Fruit fly (Drosophila melanogaster): ENCODE measurements around the gene GstT3.
A peak's percentile ranks its signal among the peaks of the same experiment; 100 is the strongest.

Gene GstT3

DNA sequence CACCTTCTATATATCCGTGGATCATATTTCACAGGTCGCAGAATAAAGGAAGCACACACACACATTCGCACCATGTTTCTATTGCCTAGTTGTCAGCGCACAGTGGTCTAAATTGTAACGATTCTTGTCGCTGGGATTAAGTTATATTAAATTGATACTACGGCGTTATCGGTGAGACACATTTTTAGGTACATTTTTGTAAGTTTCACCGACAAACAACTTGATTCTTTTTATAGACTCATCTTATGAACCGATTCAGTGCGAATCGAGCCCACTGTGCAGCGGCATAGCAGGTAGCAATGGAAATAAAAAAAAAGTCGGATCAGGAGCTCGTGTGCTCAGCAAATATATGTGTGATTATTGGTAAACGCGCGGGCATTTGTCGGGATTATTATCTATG, 13.1 kb downstream of the GstT3 start:
- TF ChIP-seq zfh1 (GFP tag; IDR thresholded peaks at IDR 0.05) (peak; percentile 64; the same call in 1 of the 3 replicates), CG7928 (GFP tag; optimal IDR thresholded peaks at IDR 0.05) (no peak), jumu (GFP tag; optimal IDR thresholded peaks at IDR 0.05) (no peak), CG6272 (GFP tag; IDR thresholded peaks at IDR 0.05) (no peak), gcm2 (GFP tag; optimal IDR thresholded peaks at IDR 0.05) (peak; percentile 29), NC2β (GFP tag; optimal IDR thresholded peaks at IDR 0.05) (peak; percentile 69), CG18764 (GFP tag; optimal IDR thresholded peaks at IDR 0.05) (peak; percentile 57), CG6254 (GFP tag; optimal IDR thresholded peaks at IDR 0.05) (peak; percentile 48), Dip2 (GFP tag; IDR thresholded peaks at IDR 0.05) (no peak), CG3847 (GFP tag; IDR thresholded peaks at IDR 0.05) (peak; percentile 45; the same call in 1 of the 2 replicates), pita (GFP tag; optimal IDR thresholded peaks at IDR 0.05) (no peak), CG1602 (GFP tag; optimal IDR thresholded peaks at IDR 0.05) (peak; percentile 70), Bgb (GFP tag; IDR thresholded peaks at IDR 0.05; ENCODE audit: partially characterized antibody) (no peak), tgo (GFP tag; IDR thresholded peaks at IDR 0.05) (peak; percentile 29; the same call in 2 of the 3 replicates), Sry-β (GFP tag; optimal IDR thresholded peaks at IDR 0.05) (no peak), CG18599 (GFP tag; optimal IDR thresholded peaks at IDR 0.05) (peak; percentile 79), CG8290 (GFP tag; optimal IDR thresholded peaks at IDR 0.05) (peak; percentile 51), CG8290 (tag; optimal IDR thresholded peaks at IDR 0.05) (peak in 1 of 2 experiments; percentile 88), phol (tag; optimal IDR thresholded peaks at IDR 0.05) (peak; percentile 65), al (GFP tag; IDR thresholded peaks at IDR 0.05) (no peak), Optix (GFP tag; IDR thresholded peaks at IDR 0.05) (peak; percentile 83), shn (GFP tag; optimal IDR thresholded peaks at IDR 0.05) (peak; percentile 62), repo (GFP tag; optimal IDR thresholded peaks at IDR 0.05) (peak; percentile 75), CG13424 (tag; optimal IDR thresholded peaks at IDR 0.05) (peak; percentile 48), sens-2 (GFP tag; IDR thresholded peaks at IDR 0.05) (peak; percentile 46; the same call in 1 of the 2 replicates), ash1 (GFP tag; optimal IDR thresholded peaks at IDR 0.05) (no peak), CG31224 (GFP tag; IDR thresholded peaks at IDR 0.05) (0 out of 2 replicates have a peak, but pooled peaks have one; percentile 25), kay (GFP tag; optimal IDR thresholded peaks at IDR 0.05) (peak; percentile 43), Awh (GFP tag; IDR thresholded peaks at IDR 0.05) (peak; percentile 69), tin (GFP tag; optimal IDR thresholded peaks at IDR 0.05) (peak; percentile 66), Rfx (GFP tag; IDR thresholded peaks at IDR 0.05) (peak; percentile 61), CG16779 (GFP tag; IDR thresholded peaks at IDR 0.05) (no peak), bab2 (GFP tag; optimal IDR thresholded peaks at IDR 0.05) (peak; percentile 77), D19A (tag; optimal IDR thresholded peaks at IDR 0.05) (no peak), fd3F (GFP tag; optimal IDR thresholded peaks at IDR 0.05) (peak; percentile 49), Sry-δ (GFP tag; optimal IDR thresholded peaks at IDR 0.05) (peak; percentile 12), CG16815 (GFP tag; optimal IDR thresholded peaks at IDR 0.05) (peak; percentile 61), sug (tag; optimal IDR thresholded peaks at IDR 0.05) (no peak), tx (GFP tag; optimal IDR thresholded peaks at IDR 0.05) (peak; percentile 66), CG17186 (GFP tag; optimal IDR thresholded peaks at IDR 0.05) (no peak), CHES-1-like (GFP tag; optimal IDR thresholded peaks at IDR 0.05) (peak; percentile 68), vfl (GFP tag; optimal IDR thresholded peaks at IDR 0.05) (peak; percentile 74), salm (tag; optimal IDR thresholded peaks at IDR 0.05) (peak; percentile 26), CG17912 (GFP tag; optimal IDR thresholded peaks at IDR 0.05) (no peak), dmrt99B (tag; optimal IDR thresholded peaks at IDR 0.05) (peak; percentile 76), oc (tag; optimal IDR thresholded peaks at IDR 0.05) (peak; percentile 64), row (GFP tag; IDR thresholded peaks at IDR 0.05) (peak; percentile 79), CG6654 (GFP tag; optimal IDR thresholded peaks at IDR 0.05) (peak; percentile 45), Oli (tag; optimal IDR thresholded peaks at IDR 0.05) (peak; percentile 78), CG10366 (GFP tag; IDR thresholded peaks at IDR 0.05) (peak; percentile 78), ase (GFP tag; IDR thresholded peaks at IDR 0.05) (no peak), CG8944 (GFP tag; optimal IDR thresholded peaks at IDR 0.05) (peak; percentile 76)

Measured in whole organism, embryonic.